Worm (Caenorhabditis elegans): ENCODE measurements around the gene idh-2.

DNA sequence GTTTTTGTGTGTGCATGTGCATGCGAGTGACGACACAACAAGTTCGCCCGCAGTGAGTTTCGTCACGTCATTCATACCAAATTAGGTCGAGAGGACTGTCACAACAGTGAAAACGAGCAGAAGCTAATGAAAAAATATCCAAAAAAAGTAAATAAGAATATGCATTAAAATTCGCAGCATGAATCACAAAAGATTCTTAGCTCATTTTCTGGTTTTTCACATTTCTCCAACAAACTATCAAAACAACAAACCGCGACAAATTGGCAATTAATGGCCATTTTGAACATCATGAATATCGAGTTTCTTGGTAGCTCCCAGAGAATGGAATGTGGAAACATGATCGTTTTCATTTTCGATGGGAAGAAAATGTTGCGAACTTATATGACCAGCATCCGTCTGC is 27.8 kb downstream of the idh-2 start:
- TF ChIP-seq unc-62 (GFP tag; optimal IDR thresholded peaks at IDR 0.05 in 1 of 2): peak in 1 of 2 experiments; percentile 75
- no peak for TF ChIP-seq unc-62 (tag; optimal IDR thresholded peaks at IDR 0.05)
- TF ChIP-seq T26A8.4 (GFP tag; IDR thresholded peaks at IDR 0.05): no peak
- no peak for TF ChIP-seq ZK546.5 (tag; optimal IDR thresholded peaks at IDR 0.05)
- no peak for TF ChIP-seq nhr-25 (tag; optimal IDR thresholded peaks at IDR 0.05; ENCODE audit: borderline replicate concordance, insufficient read depth)
- TF ChIP-seq arid-1 (GFP tag; conservative IDR thresholded peaks at IDR 0.05): no peak
- TF ChIP-seq dpl-1 (GFP tag; optimal IDR thresholded peaks at IDR 0.05): no peak
- TF ChIP-seq egl-27 (tag; optimal IDR thresholded peaks at IDR 0.05): no peak
- TF ChIP-seq nhr-237 (tag; optimal IDR thresholded peaks at IDR 0.05): no peak
- no peak for TF ChIP-seq tra-1 (GFP tag; IDR thresholded peaks at IDR 0.05)

All from whole organism, L4 larva.